Fruit fly (Drosophila melanogaster) whole organism: Measurements from ENCODE around the gene Set2.

Experiments used
- CG8478 ChIP-seq: fragments of >200 bp; optimal IDR thresholded peaks from 2 replicates; lab custom pipeline; 2018; ENCODE audit warnings: inconsistent platforms
- Dll ChIP-seq: fragments of >200 bp; optimal IDR thresholded peaks from 2 replicates; lab custom pipeline; 2017
- EcR ChIP-seq, 2 experiments: fragments of >200 bp; optimal IDR thresholded peaks; 2 replicates each; lab custom pipeline; 2017; ENCODE audit warnings: missing biosample characterization in 2 of 2, missing genetic modification characterization in 2 of 2, missing genetic modification reagents in 2 of 2
- pan ChIP-seq: fragments of >200 bp; optimal IDR thresholded peaks from 2 replicates; lab custom pipeline; 2017
- psq ChIP-seq: fragments of >200 bp; optimal IDR thresholded peaks from 2 replicates; lab custom pipeline; 2017
- usp ChIP-seq: fragments of >200 bp; optimal IDR thresholded peaks from 2 replicates; lab custom pipeline; 2017; ENCODE audit warnings: missing biosample characterization, missing genetic modification characterization, mixed read lengths

Set2 gene

dm6 chrX:13421059-13421458 lies 8.0 kb downstream of the Set2 start:
- TF ChIP-seq usp = no peak
- no peak for TF ChIP-seq pan
- TF ChIP-seq psq (lab: Kevin White, UChicago) = no peak
- TF ChIP-seq Dll = no peak
- TF ChIP-seq EcR (GFP tag; optimal IDR thresholded peaks at IDR 0.05; lab: Kevin White, UChicago) = no peak
- TF ChIP-seq CG8478 = no peak

dm6 chrX:13434065-13434464 lies 21.0 kb downstream of the Set2 start:
- TF ChIP-seq EcR (GFP tag; optimal IDR thresholded peaks at IDR 0.05; lab: Kevin White, UChicago) = no peak
- no peak for TF ChIP-seq psq (lab: Kevin White, UChicago)
- TF ChIP-seq usp = no peak
- TF ChIP-seq Dll = no peak
- TF ChIP-seq pan = no peak
- no peak for TF ChIP-seq CG8478

dm6 chrX:13444687-13445086 lies 31.6 kb downstream of the Set2 start:
- TF ChIP-seq CG8478 = no peak
- TF ChIP-seq psq (lab: Kevin White, UChicago) = no peak
- TF ChIP-seq EcR (GFP tag; optimal IDR thresholded peaks at IDR 0.05; lab: Kevin White, UChicago) = no peak
- no peak for TF ChIP-seq usp
- no peak for TF ChIP-seq pan
- TF ChIP-seq Dll = no peak

dm6 chrX:13445695-13446094 lies 32.7 kb downstream of the Set2 start, which contains the start of gene Neto:
Gene Neto, plus strand, starts transcription at chrX:13445903.
- TF ChIP-seq CG8478 (no peak), pan (no peak), Dll (no peak), usp (no peak), EcR (GFP tag; optimal IDR thresholded peaks at IDR 0.05; lab: Kevin White, UChicago) (no peak), psq (lab: Kevin White, UChicago) (no peak)

- TF ChIP-seq CG8478 = no peak
- TF ChIP-seq pan = no peak
- TF ChIP-seq Dll = no peak
Measured at dm6 chrX:13447438-13447837, 34.4 kb downstream of the Set2 start.

dm6 chrX:13450754-13451153 lies 37.7 kb downstream of the Set2 start:
- TF ChIP-seq EcR (GFP tag; optimal IDR thresholded peaks at IDR 0.05; lab: Kevin White, UChicago) = no peak
- no peak for TF ChIP-seq CG8478
- no peak for TF ChIP-seq Dll

- TF ChIP-seq Dll (no peak), EcR (GFP tag; optimal IDR thresholded peaks at IDR 0.05; lab: Kevin White, UChicago) (no peak), psq (lab: Kevin White, UChicago) (no peak), usp (no peak), CG8478 (no peak), pan (no peak)
Measured at dm6 chrX:13457563-13457962, 44.5 kb downstream of the Set2 start, which contains the start of gene CG34324. Gene CG34324, minus strand, starts transcription at chrX:13457663.
